Fruit fly (Drosophila melanogaster) whole organism, embryonic: ENCODE data around the gene Ugt305A1.

Experiments used
- Asciz ChIP-seq: fragments of 200-800 bp; sonication (Bioruptor generic); optimal IDR thresholded peaks from 2 replicates; lab custom pipeline; 2017; ENCODE audit warnings: missing biosample characterization, mild to moderate bottlenecking, missing genetic modification characterization, missing genetic modification reagents
- Atf-2 ChIP-seq: fragments of 200-800 bp; sonication (Bioruptor generic); optimal IDR thresholded peaks from 2 replicates; lab custom pipeline; 2016; ENCODE audit warnings: missing biosample characterization, missing genetic modification characterization
- Atf6 ChIP-seq: fragments of 200-800 bp; sonication (Bioruptor generic); IDR thresholded peaks from 2 replicates; pipeline ENCODE4 v1.3.6; 2022; ENCODE audit warnings: missing biosample characterization, missing genetic modification characterization
- Bgb ChIP-seq: fragments of 200-800 bp; sonication (Bioruptor generic); IDR thresholded peaks from 2 replicates; pipeline ENCODE4 v1.3.6; 2022; ENCODE audit warnings: missing biosample characterization, missing genetic modification characterization; ENCODE audit not compliant: partially characterized antibody
- Blimp-1 ChIP-seq: fragments of 200-800 bp; sonication (Bioruptor generic); optimal IDR thresholded peaks from 3 replicates; lab custom pipeline; 2018; ENCODE audit warnings: missing biosample characterization, missing genetic modification characterization, mild to moderate bottlenecking, moderate library complexity, missing genetic modification reagents
- BtbVII ChIP-seq: fragments of 200-800 bp; sonication (Bioruptor generic); optimal IDR thresholded peaks from 3 replicates; lab custom pipeline; 2017; ENCODE audit warnings: missing biosample characterization, mild to moderate bottlenecking, missing genetic modification characterization
- CG10147 ChIP-seq: fragments of 200-800 bp; sonication (Bioruptor generic); optimal IDR thresholded peaks from 2 replicates; lab custom pipeline; 2019; ENCODE audit warnings: missing biosample characterization, mild to moderate bottlenecking, missing genetic modification characterization, moderate library complexity
- CG10431 ChIP-seq: fragments of 200-800 bp; sonication (Bioruptor generic); optimal IDR thresholded peaks from 3 replicates; lab custom pipeline; 2018; ENCODE audit warnings: missing biosample characterization, mild to moderate bottlenecking, missing genetic modification characterization
- CG10543 ChIP-seq: fragments of 200-800 bp; sonication (Bioruptor generic); optimal IDR thresholded peaks from 3 replicates; lab custom pipeline; 2017; ENCODE audit warnings: missing biosample characterization, mild to moderate bottlenecking, missing genetic modification characterization, moderate library complexity
- CG10959 ChIP-seq: fragments of 200-800 bp; sonication (Bioruptor generic); IDR thresholded peaks from 2 replicates; pipeline ENCODE4 v1.3.6; 2022; ENCODE audit warnings: missing biosample characterization, missing genetic modification characterization
- CG11456 ChIP-seq: fragments of 200-800 bp; sonication (Bioruptor generic); IDR thresholded peaks from 3 replicates; pipeline ENCODE4 v1.3.6; 2022; ENCODE audit warnings: missing biosample characterization, missing genetic modification characterization
- CG12071 ChIP-seq: fragments of 200-800 bp; sonication (Bioruptor generic); optimal IDR thresholded peaks from 3 replicates; lab custom pipeline; 2018; ENCODE audit warnings: missing biosample characterization, mild to moderate bottlenecking, missing genetic modification characterization
- CG12155 ChIP-seq: fragments of 200-800 bp; sonication (Bioruptor generic); optimal IDR thresholded peaks from 3 replicates; lab custom pipeline; 2016; ENCODE audit warnings: missing biosample characterization, missing genetic modification characterization
- CG13424 ChIP-seq: fragments of 200-800 bp; sonication (Bioruptor generic); optimal IDR thresholded peaks from 2 replicates; lab custom pipeline; 2019; ENCODE audit warnings: missing biosample characterization, mild to moderate bottlenecking, missing genetic modification characterization, moderate library complexity
- CG1529 ChIP-seq: fragments of 200-800 bp; sonication (Bioruptor generic); optimal IDR thresholded peaks from 3 replicates; lab custom pipeline; 2018; ENCODE audit warnings: missing biosample characterization, missing genetic modification characterization
- CG15479 ChIP-seq: fragments of 200-800 bp; sonication (Bioruptor generic); optimal IDR thresholded peaks from 3 replicates; lab custom pipeline; 2019; ENCODE audit warnings: missing biosample characterization, mild to moderate bottlenecking, missing genetic modification characterization, moderate library complexity
- CG1602 ChIP-seq: fragments of 200-800 bp; sonication (Bioruptor generic); optimal IDR thresholded peaks from 3 replicates; lab custom pipeline; 2016; ENCODE audit warnings: missing biosample characterization, missing genetic modification characterization
- CG1647 ChIP-seq: fragments of 200-800 bp; sonication (Bioruptor generic); optimal IDR thresholded peaks from 3 replicates; lab custom pipeline; 2016; ENCODE audit warnings: missing biosample characterization, missing genetic modification characterization
- CG16815 ChIP-seq: fragments of 200-800 bp; sonication (Bioruptor generic); optimal IDR thresholded peaks from 3 replicates; lab custom pipeline; 2017; ENCODE audit warnings: missing biosample characterization, mild to moderate bottlenecking, missing genetic modification characterization
- CG3163 ChIP-seq: fragments of 200-800 bp; sonication (Bioruptor generic); optimal IDR thresholded peaks from 3 replicates; lab custom pipeline; 2016; ENCODE audit warnings: missing biosample characterization, missing genetic modification characterization
- CG4617 ChIP-seq: fragments of 200-800 bp; sonication (Bioruptor generic); optimal IDR thresholded peaks from 3 replicates; lab custom pipeline; 2016; ENCODE audit warnings: missing biosample characterization, missing genetic modification characterization, borderline replicate concordance
- CG7372 ChIP-seq: fragments of 200-800 bp; sonication (Bioruptor generic); IDR thresholded peaks from 2 replicates; pipeline ENCODE4 v1.3.6; 2022; ENCODE audit warnings: missing biosample characterization, missing genetic modification characterization
- CG7745 ChIP-seq: fragments of 200-800 bp; sonication (Bioruptor generic); optimal IDR thresholded peaks from 2 replicates; lab custom pipeline; 2018; ENCODE audit warnings: missing biosample characterization, mild to moderate bottlenecking, missing genetic modification characterization, moderate library complexity
- CG8924 ChIP-seq: fragments of 200-800 bp; optimal IDR thresholded peaks from 3 replicates; lab custom pipeline; 2019; ENCODE audit warnings: missing biosample characterization, mild to moderate bottlenecking, missing genetic modification characterization, moderate library complexity
- CG9797 ChIP-seq: fragments of 200-800 bp; sonication (Bioruptor generic); optimal IDR thresholded peaks from 3 replicates; lab custom pipeline; 2018; ENCODE audit warnings: missing biosample characterization, mild to moderate bottlenecking, missing genetic modification characterization
- Doc2 ChIP-seq: fragments of 200-800 bp; sonication (Bioruptor generic); IDR thresholded peaks from 2 replicates; pipeline ENCODE4 v1.3.6; 2022; ENCODE audit warnings: missing biosample characterization, missing genetic modification characterization
- Ets65A ChIP-seq: fragments of 200-800 bp; sonication (Bioruptor generic); peaks from one replicate; lab custom pipeline; 2016; ENCODE audit warnings: missing biosample characterization, missing genetic modification characterization
- HHEX ChIP-seq: fragments of 200-800 bp; sonication (Bioruptor generic); optimal IDR thresholded peaks from 3 replicates; lab custom pipeline; 2017; ENCODE audit warnings: missing biosample characterization, mild to moderate bottlenecking, missing genetic modification characterization, missing genetic modification reagents
- Mrtf ChIP-seq: fragments of 200-800 bp; sonication (Bioruptor generic); IDR thresholded peaks from 3 replicates; pipeline ENCODE4 v1.3.6; 2022; ENCODE audit warnings: missing biosample characterization, missing genetic modification characterization
- NK7.1 ChIP-seq: fragments of 200-800 bp; sonication (Bioruptor generic); optimal IDR thresholded peaks from 3 replicates; lab custom pipeline; 2016; ENCODE audit warnings: missing biosample characterization, missing genetic modification characterization
- Poxn ChIP-seq: fragments of 200-800 bp; sonication (Bioruptor generic); IDR thresholded peaks from 2 replicates; pipeline ENCODE4 v1.3.6; 2022; ENCODE audit warnings: missing biosample characterization, missing genetic modification characterization
- Rx ChIP-seq: fragments of 200-800 bp; sonication (Bioruptor generic); IDR thresholded peaks from 2 replicates; pipeline ENCODE4 v1.3.6; 2022; ENCODE audit warnings: missing biosample characterization, missing genetic modification characterization
- chif ChIP-seq, 2 experiments: fragments of 200-800 bp; sonication (Bioruptor generic); optimal IDR thresholded peaks; 3 replicates each; lab custom pipeline; 2016; ENCODE audit warnings: missing biosample characterization in 2 of 2, missing genetic modification characterization in 2 of 2
- dimm ChIP-seq: fragments of 200-800 bp; sonication (Bioruptor generic); IDR thresholded peaks from 2 replicates; pipeline ENCODE4 v1.3.6; 2022; ENCODE audit warnings: missing biosample characterization, missing genetic modification characterization
- en ChIP-seq: fragments of 200-800 bp; sonication (Bioruptor generic); optimal IDR thresholded peaks from 2 replicates; lab custom pipeline; 2016; ENCODE audit warnings: missing biosample characterization, missing genetic modification characterization
- gro ChIP-seq: fragments of 200-800 bp; sonication (Bioruptor generic); optimal IDR thresholded peaks from 2 replicates; lab custom pipeline; 2016; ENCODE audit warnings: missing biosample characterization, missing genetic modification characterization
- her ChIP-seq: fragments of 200-800 bp; sonication (Bioruptor generic); optimal IDR thresholded peaks from 2 replicates; lab custom pipeline; 2016; ENCODE audit warnings: missing biosample characterization, missing genetic modification characterization
- jumu ChIP-seq: fragments of 200-800 bp; sonication (Bioruptor generic); optimal IDR thresholded peaks from 3 replicates; lab custom pipeline; 2016; ENCODE audit warnings: missing biosample characterization, missing genetic modification characterization
- kay ChIP-seq: fragments of 200-800 bp; sonication (Bioruptor generic); optimal IDR thresholded peaks from 2 replicates; lab custom pipeline; 2016; ENCODE audit warnings: missing biosample characterization, missing genetic modification characterization
- mld ChIP-seq: fragments of 200-800 bp; sonication (Bioruptor generic); IDR thresholded peaks from 3 replicates; pipeline ENCODE4 v1.3.6; 2022; ENCODE audit warnings: missing biosample characterization, missing genetic modification characterization; ENCODE audit not compliant: partially characterized antibody
- nmo ChIP-seq: fragments of 200-800 bp; sonication (Bioruptor generic); optimal IDR thresholded peaks from 2 replicates; lab custom pipeline; 2018; ENCODE audit warnings: missing biosample characterization, mild to moderate bottlenecking, missing genetic modification characterization, moderate library complexity
- pfk ChIP-seq: fragments of 200-800 bp; sonication (Bioruptor generic); optimal IDR thresholded peaks from 2 replicates; lab custom pipeline; 2018; ENCODE audit warnings: missing biosample characterization, mild to moderate bottlenecking, missing genetic modification characterization, moderate library complexity
- prd ChIP-seq, 3 experiments: fragments of >200 bp in 2 of 3; fragments of 200-800 bp in 1 of 3; sonication (Bioruptor generic) in 1 of 3; optimal IDR thresholded peaks in 2 of 3; IDR thresholded peaks in 1 of 3; 2 replicates in 2 of 3; 3 replicates in 1 of 3; pipeline versions ENCODE4 v1.3.6 to Lab custom; 2017 to 2022; ENCODE audit warnings: missing biosample characterization in 1 of 3, missing genetic modification characterization in 1 of 3
- sd ChIP-seq: fragments of 200-800 bp; sonication (Bioruptor generic); optimal IDR thresholded peaks from 3 replicates; lab custom pipeline; 2018; ENCODE audit warnings: missing biosample characterization, mild to moderate bottlenecking, missing genetic modification characterization, moderate library complexity
- shn ChIP-seq: fragments of 200-800 bp; sonication (Bioruptor generic); optimal IDR thresholded peaks from 3 replicates; lab custom pipeline; 2016; ENCODE audit warnings: missing biosample characterization, missing genetic modification characterization
- sim ChIP-seq: fragments of 200-800 bp; sonication (Bioruptor generic); IDR thresholded peaks from 2 replicates; pipeline ENCODE4 v1.3.6; 2022; ENCODE audit warnings: missing biosample characterization, missing genetic modification characterization
- tll ChIP-seq, 2 experiments: fragments of 200-800 bp in 1 of 2; fragments of >200 bp in 1 of 2; sonication (Bioruptor generic) in 1 of 2; optimal IDR thresholded peaks; 2 replicates each; lab custom pipeline; 2017 to 2019; ENCODE audit warnings: missing biosample characterization in 2 of 2, missing genetic modification characterization in 2 of 2, mild to moderate bottlenecking in 1 of 2, moderate library complexity in 1 of 2
- twi ChIP-seq: fragments of 200-800 bp; optimal IDR thresholded peaks from 2 replicates; lab custom pipeline; 2019; ENCODE audit warnings: missing biosample characterization, mild to moderate bottlenecking, missing genetic modification characterization, moderate library complexity
- zen2 ChIP-seq: fragments of 200-800 bp; sonication (Bioruptor generic); IDR thresholded peaks from 3 replicates; pipeline ENCODE4 v1.3.6; 2022; ENCODE audit warnings: missing biosample characterization, missing genetic modification characterization; ENCODE audit not compliant: partially characterized antibody

The Ugt305A1 gene

DNA sequence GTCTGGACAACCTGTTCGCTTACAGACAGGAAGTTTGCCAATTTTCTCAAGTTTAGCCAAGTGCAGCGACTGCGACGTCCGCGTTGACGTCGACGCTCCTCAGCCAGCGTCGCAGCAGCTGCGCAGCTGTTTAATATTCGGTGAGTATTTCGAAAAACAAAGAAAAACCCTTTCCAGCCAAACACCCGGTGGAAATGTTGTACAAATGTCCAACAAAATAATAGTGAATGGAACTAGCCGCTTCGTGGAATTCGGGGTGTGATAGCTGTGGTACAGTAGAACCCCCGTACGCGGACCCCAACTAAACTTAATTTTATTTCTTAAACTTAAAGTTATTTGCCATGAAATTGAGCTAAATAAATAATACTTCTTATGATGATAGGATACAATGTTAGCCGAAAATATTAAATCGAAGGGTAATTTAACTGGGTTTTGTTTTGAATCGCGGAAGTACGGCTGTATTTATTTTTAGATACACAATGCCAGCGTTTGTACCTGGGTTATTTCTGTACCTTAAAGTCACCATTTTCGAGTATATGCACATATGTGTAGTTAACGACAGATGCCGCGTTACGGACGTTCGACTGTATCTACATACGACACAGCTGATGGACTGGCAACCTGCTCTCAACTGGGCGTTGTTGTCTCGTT, 49.4 kb downstream of the Ugt305A1 start (continued):
- 0 out of 2 replicates have a peak, but pooled peaks have one; percentile 3 for TF ChIP-seq dimm (GFP tag; lab: Robert Waterston, UW)
- TF ChIP-seq Atf6, result peak; percentile 67
- TF ChIP-seq CG10147 (GFP tag; lab: Kevin White, UChicago), result peak; percentile 66
- peak; percentile 39; the same call in 1 of the 3 replicates for TF ChIP-seq CG11456 (GFP tag; lab: Robert Waterston, UW)
- no peak for TF ChIP-seq Doc2 (GFP tag; lab: Robert Waterston, UW)
- peak; percentile 61 to 68 for TF ChIP-seq chif (GFP tag; optimal IDR thresholded peaks at IDR 0.05; lab: Kevin White, UChicago)
- peak; percentile 63 for TF ChIP-seq CG1602 (GFP tag; lab: Kevin White, UChicago)
- TF ChIP-seq CG7745 (tag; lab: Kevin White, UChicago), result no peak
- TF ChIP-seq tll (GFP tag; optimal IDR thresholded peaks at IDR 0.05; lab: Kevin White, UChicago), result peak in 1 of 2 experiments; percentile 54
- no peak for TF ChIP-seq jumu
- peak; percentile 78 for TF ChIP-seq BtbVII
- peak; percentile 50 for TF ChIP-seq CG10431 (GFP tag; lab: Kevin White, UChicago)
- TF ChIP-seq CG7372 (GFP tag; lab: Robert Waterston, UW), result 0 out of 2 replicates have a peak, but pooled peaks have one; percentile 37
- TF ChIP-seq Rx (GFP tag; lab: Robert Waterston, UW), result no peak
- peak; percentile 65 for TF ChIP-seq Atf-2 (GFP tag; lab: Kevin White, UChicago)
- peak; percentile 58; the same call in 2 of the 3 replicates for TF ChIP-seq Mrtf (GFP tag; lab: Robert Waterston, UW)
- no peak for TF ChIP-seq Bgb
- no peak for TF ChIP-seq CG9797
- no peak for TF ChIP-seq zen2 (GFP tag; lab: Robert Waterston, UW)
- TF ChIP-seq gro (GFP tag; lab: Kevin White, UChicago), result peak; percentile 32
- no peak for TF ChIP-seq mld
- TF ChIP-seq pfk (GFP tag; lab: Kevin White, UChicago), result no peak
- peak; percentile 0 for TF ChIP-seq CG4617 (GFP tag; lab: Kevin White, UChicago)
- peak; percentile 71 for TF ChIP-seq CG10543 (GFP tag; lab: Kevin White, UChicago)
- peak; percentile 81 for TF ChIP-seq sd (tag; lab: Kevin White, UChicago)
- no peak for TF ChIP-seq CG3163 (GFP tag; lab: Kevin White, UChicago)
- TF ChIP-seq Poxn (GFP tag; lab: Robert Waterston, UW), result no peak
- no peak for TF ChIP-seq prd (optimal IDR thresholded peaks at IDR 0.05; lab: Kevin White, UChicago)
- TF ChIP-seq prd (GFP tag; IDR thresholded peaks at IDR 0.05; lab: Robert Waterston, UW), result peak; percentile 71
- TF ChIP-seq nmo, result peak; percentile 84
- TF ChIP-seq twi (tag; lab: Kevin White, UChicago), result peak; percentile 79
- peak; percentile 18 for TF ChIP-seq her
- no peak for TF ChIP-seq en (GFP tag; lab: Kevin White, UChicago)
- no peak for TF ChIP-seq CG15479 (GFP tag; lab: Kevin White, UChicago)
- TF ChIP-seq NK7.1 (GFP tag; lab: Kevin White, UChicago), result peak; percentile 70
- TF ChIP-seq HHEX, result peak; percentile 79
- TF ChIP-seq CG16815 (GFP tag; lab: Kevin White, UChicago), result peak; percentile 71
- TF ChIP-seq CG1529 (GFP tag; lab: Kevin White, UChicago), result peak; percentile 62
- peak; percentile 64 for TF ChIP-seq CG12155
- TF ChIP-seq CG10959, result no peak
- TF ChIP-seq Asciz (GFP tag; lab: Kevin White, UChicago), result peak; percentile 73
- peak; percentile 30 for TF ChIP-seq CG12071 (GFP tag; lab: Kevin White, UChicago)
- peak; percentile 69 for TF ChIP-seq Ets65A
- TF ChIP-seq CG13424 (tag; lab: Kevin White, UChicago), result peak; percentile 84
- peak; percentile 18 for TF ChIP-seq shn
- peak; percentile 84 for TF ChIP-seq CG8924 (tag; lab: Kevin White, UChicago)
- TF ChIP-seq kay (GFP tag; lab: Kevin White, UChicago), result peak; percentile 68
- TF ChIP-seq sim (GFP tag; lab: Robert Waterston, UW), result peak; percentile 71
- peak; percentile 64 for TF ChIP-seq CG1647 (GFP tag; lab: Kevin White, UChicago)
- peak; percentile 66 for TF ChIP-seq Blimp-1 (GFP tag; lab: Kevin White, UChicago)
